Fruit fly (Drosophila melanogaster): ENCODE data around the gene Ssadh.

Ssadh gene

DNA sequence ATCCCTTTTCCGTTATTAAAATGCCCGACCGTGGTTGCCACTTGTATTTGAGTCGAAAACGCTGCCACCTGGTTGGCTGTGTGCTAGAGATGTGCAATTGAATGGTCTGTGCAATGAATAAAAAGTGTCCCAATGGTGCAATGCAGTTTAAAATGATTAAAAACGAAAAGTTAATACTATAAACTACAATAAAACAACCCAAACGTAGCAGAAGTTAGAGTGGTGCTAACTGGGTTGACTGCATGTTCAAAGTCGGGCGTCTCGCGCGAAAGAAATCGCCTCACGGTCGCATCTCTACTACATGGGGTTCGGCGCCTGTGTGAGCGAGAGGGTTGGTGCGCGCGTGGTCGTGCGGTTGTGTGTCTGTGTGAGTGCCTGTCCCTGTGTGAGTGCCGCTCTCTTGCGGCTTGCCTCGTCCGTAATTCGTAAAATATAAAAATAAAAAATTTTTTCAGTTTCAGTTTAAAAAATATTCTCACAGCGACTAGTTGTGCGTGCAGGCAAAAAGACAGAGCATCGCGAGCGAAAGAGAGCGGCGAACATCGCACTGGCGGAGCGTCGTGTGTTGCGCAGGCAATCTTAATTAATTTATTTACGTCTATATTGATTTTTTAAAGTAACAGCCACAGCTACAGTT is 20.3 kb upstream of the Ssadh start:
- TF ChIP-seq CG8301 (tag; optimal IDR thresholded peaks at IDR 0.05) (peak; percentile 75), Snoo (tag; optimal IDR thresholded peaks at IDR 0.05) (peak; percentile 70), CG17806 (tag; optimal IDR thresholded peaks at IDR 0.05) (peak; percentile 69), CG13204 (GFP tag; optimal IDR thresholded peaks at IDR 0.05) (peak; percentile 4), CG32121 (GFP tag; IDR thresholded peaks at IDR 0.05) (peak; percentile 85), D1 (tag; optimal IDR thresholded peaks at IDR 0.05) (no peak), CG8159 (tag; optimal IDR thresholded peaks at IDR 0.05) (peak; percentile 75), CG12605 (GFP tag; IDR thresholded peaks at IDR 0.05) (peak; percentile 56; the same call in 1 of the 2 replicates), CG4496 (GFP tag; IDR thresholded peaks at IDR 0.05) (peak; percentile 82; the same call in 2 of the 3 replicates), CG10348 (GFP tag; IDR thresholded peaks at IDR 0.05) (peak; percentile 80), fd96Ca (GFP tag; IDR thresholded peaks at IDR 0.05) (peak; percentile 92), Pif1B (GFP tag; optimal IDR thresholded peaks at IDR 0.05) (peak; percentile 22), CG34367 (tag; optimal IDR thresholded peaks at IDR 0.05) (peak; percentile 74), EcR (GFP tag; optimal IDR thresholded peaks at IDR 0.05) (peak; percentile 36), CG15710 (tag; optimal IDR thresholded peaks at IDR 0.05) (peak; percentile 82), Pif1A (GFP tag; optimal IDR thresholded peaks at IDR 0.05) (peak; percentile 75), CG14655 (GFP tag; optimal IDR thresholded peaks at IDR 0.05) (peak; percentile 78), rn (GFP tag; IDR thresholded peaks at IDR 0.05) (peak; percentile 79), CG9948 (tag; optimal IDR thresholded peaks at IDR 0.05) (peak; percentile 69), Ets98B (GFP tag; IDR thresholded peaks at IDR 0.05) (peak; percentile 71), gl (tag; optimal IDR thresholded peaks at IDR 0.05) (peak; percentile 44)

DNA sequence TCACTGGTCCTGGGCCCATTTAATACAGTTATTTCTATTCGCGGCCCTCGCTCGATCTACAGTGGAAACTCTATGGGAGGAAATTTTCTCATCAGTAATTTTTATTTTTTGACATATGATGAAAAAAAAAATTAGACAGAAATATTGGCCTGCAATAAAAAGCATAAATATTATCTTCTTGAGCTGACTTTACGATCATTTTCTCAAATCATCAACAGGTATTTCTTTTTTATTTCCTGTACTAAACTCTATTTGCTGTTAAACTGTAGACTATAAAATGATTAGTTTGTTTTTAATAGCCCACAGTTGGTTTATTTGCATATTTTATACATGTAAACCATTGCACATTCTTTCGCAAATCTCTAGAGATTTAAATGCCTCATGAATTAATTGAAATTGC is 17.4 kb upstream of the Ssadh start:
- TF ChIP-seq CG17806 (tag; optimal IDR thresholded peaks at IDR 0.05), result peak; percentile 33
- TF ChIP-seq Snoo (tag; optimal IDR thresholded peaks at IDR 0.05), result no peak
- TF ChIP-seq CG8159 (tag; optimal IDR thresholded peaks at IDR 0.05), result peak; percentile 45
- peak; percentile 73 for TF ChIP-seq CG14655 (GFP tag; optimal IDR thresholded peaks at IDR 0.05)
- TF ChIP-seq CG8301 (tag; optimal IDR thresholded peaks at IDR 0.05), result peak; percentile 30
- 0 out of 2 replicates have a peak, but pooled peaks have one; percentile 7 for TF ChIP-seq CG12605 (GFP tag; IDR thresholded peaks at IDR 0.05)
- no peak for TF ChIP-seq CG4496 (GFP tag; IDR thresholded peaks at IDR 0.05)
- no peak for TF ChIP-seq rn (GFP tag; IDR thresholded peaks at IDR 0.05)
- peak; percentile 45 for TF ChIP-seq CG9948 (tag; optimal IDR thresholded peaks at IDR 0.05)
- no peak for TF ChIP-seq CG32121 (GFP tag; IDR thresholded peaks at IDR 0.05)
- no peak for TF ChIP-seq Ets98B (GFP tag; IDR thresholded peaks at IDR 0.05)
- no peak for TF ChIP-seq CG34367 (tag; optimal IDR thresholded peaks at IDR 0.05)
- no peak for TF ChIP-seq Pif1B (GFP tag; optimal IDR thresholded peaks at IDR 0.05)
- no peak for TF ChIP-seq CG15710 (tag; optimal IDR thresholded peaks at IDR 0.05)
- TF ChIP-seq CG10348 (GFP tag; IDR thresholded peaks at IDR 0.05), result no peak
- peak; percentile 8 for TF ChIP-seq D1 (tag; optimal IDR thresholded peaks at IDR 0.05)

DNA sequence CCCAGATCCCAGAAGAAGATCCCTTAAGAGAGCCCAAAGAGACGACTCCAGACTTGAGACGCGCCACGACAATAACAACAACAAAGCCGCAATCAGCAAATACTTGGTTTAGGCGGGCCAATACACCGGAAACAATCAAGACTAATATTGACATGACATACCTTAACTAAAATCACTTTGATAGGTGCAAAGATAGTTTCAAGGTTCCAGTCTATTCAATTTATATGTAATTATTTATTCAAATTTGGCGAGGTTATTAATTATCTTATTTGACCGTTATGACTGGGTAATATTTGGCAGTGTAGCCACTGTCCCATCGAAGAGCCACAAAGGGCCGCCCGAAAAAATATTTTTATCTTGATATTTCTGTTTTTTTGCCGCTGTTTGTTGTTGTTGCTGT is 13.7 kb upstream of the Ssadh start:
- peak; percentile 68 for TF ChIP-seq D1 (tag; optimal IDR thresholded peaks at IDR 0.05)
- TF ChIP-seq CG8159 (tag; optimal IDR thresholded peaks at IDR 0.05), result peak; percentile 88
- TF ChIP-seq Ets98B (GFP tag; IDR thresholded peaks at IDR 0.05), result no peak
- TF ChIP-seq CG4496 (GFP tag; IDR thresholded peaks at IDR 0.05), result peak; percentile 75
- peak; percentile 68 for TF ChIP-seq CG14655 (GFP tag; optimal IDR thresholded peaks at IDR 0.05)
- 0 out of 2 replicates have a peak, but pooled peaks have one; percentile 20 for TF ChIP-seq CG12605 (GFP tag; IDR thresholded peaks at IDR 0.05)
- TF ChIP-seq Pif1B (GFP tag; optimal IDR thresholded peaks at IDR 0.05), result peak; percentile 85
- TF ChIP-seq CG9948 (tag; optimal IDR thresholded peaks at IDR 0.05), result peak; percentile 83
- no peak for TF ChIP-seq CG10348 (GFP tag; IDR thresholded peaks at IDR 0.05)
- TF ChIP-seq CG8301 (tag; optimal IDR thresholded peaks at IDR 0.05), result peak; percentile 55
- TF ChIP-seq fd96Ca (GFP tag; IDR thresholded peaks at IDR 0.05), result peak; percentile 27; the same call in 1 of the 3 replicates
- peak; percentile 91 for TF ChIP-seq Snoo (tag; optimal IDR thresholded peaks at IDR 0.05)
- TF ChIP-seq CG17806 (tag; optimal IDR thresholded peaks at IDR 0.05), result peak; percentile 90
- peak; percentile 74 for TF ChIP-seq CG34367 (tag; optimal IDR thresholded peaks at IDR 0.05)
- peak; percentile 64 for TF ChIP-seq gl (tag; optimal IDR thresholded peaks at IDR 0.05)
- peak; percentile 86 for TF ChIP-seq CG15710 (tag; optimal IDR thresholded peaks at IDR 0.05)
- peak; percentile 66 for TF ChIP-seq CG13204 (GFP tag; optimal IDR thresholded peaks at IDR 0.05)
- no peak for TF ChIP-seq CG32121 (GFP tag; IDR thresholded peaks at IDR 0.05)
- peak; percentile 81 for TF ChIP-seq Pif1A (GFP tag; optimal IDR thresholded peaks at IDR 0.05)
- TF ChIP-seq EcR (GFP tag; optimal IDR thresholded peaks at IDR 0.05), result no peak
- TF ChIP-seq rn (GFP tag; IDR thresholded peaks at IDR 0.05), result no peak

DNA sequence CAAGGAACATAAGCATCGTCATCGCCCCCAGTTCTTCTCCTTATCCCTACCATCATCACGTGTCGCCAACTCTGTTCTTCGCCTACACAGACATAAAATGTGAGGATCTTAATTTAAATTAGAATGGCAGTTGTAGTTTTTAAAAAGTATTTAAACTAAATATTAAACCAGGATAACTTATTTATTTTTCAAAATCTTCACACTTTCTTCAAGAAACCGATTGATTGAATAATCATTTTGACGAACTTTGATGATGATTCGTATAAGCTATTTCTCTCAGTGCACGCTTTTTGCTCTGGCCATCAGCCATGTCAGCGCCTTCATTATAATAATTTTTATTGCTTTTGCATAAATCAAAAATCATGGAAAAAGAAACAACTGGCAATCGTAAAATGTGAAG is 12.2 kb upstream of the Ssadh start:
- TF ChIP-seq CG34367 (tag; optimal IDR thresholded peaks at IDR 0.05) (peak; percentile 47), CG17806 (tag; optimal IDR thresholded peaks at IDR 0.05) (peak; percentile 76), fd96Ca (GFP tag; IDR thresholded peaks at IDR 0.05) (no peak), Ets98B (GFP tag; IDR thresholded peaks at IDR 0.05) (no peak), CG12605 (GFP tag; IDR thresholded peaks at IDR 0.05) (no peak), CG4496 (GFP tag; IDR thresholded peaks at IDR 0.05) (no peak), Pif1B (GFP tag; optimal IDR thresholded peaks at IDR 0.05) (peak; percentile 63), CG15710 (tag; optimal IDR thresholded peaks at IDR 0.05) (peak; percentile 71), CG10348 (GFP tag; IDR thresholded peaks at IDR 0.05) (no peak), EcR (GFP tag; optimal IDR thresholded peaks at IDR 0.05) (no peak), CG8301 (tag; optimal IDR thresholded peaks at IDR 0.05) (peak; percentile 18), CG8159 (tag; optimal IDR thresholded peaks at IDR 0.05) (peak; percentile 76), gl (tag; optimal IDR thresholded peaks at IDR 0.05) (no peak), rn (GFP tag; IDR thresholded peaks at IDR 0.05) (no peak), CG14655 (GFP tag; optimal IDR thresholded peaks at IDR 0.05) (peak; percentile 55), CG9948 (tag; optimal IDR thresholded peaks at IDR 0.05) (peak; percentile 52), Pif1A (GFP tag; optimal IDR thresholded peaks at IDR 0.05) (peak; percentile 59), Snoo (tag; optimal IDR thresholded peaks at IDR 0.05) (peak; percentile 72), CG13204 (GFP tag; optimal IDR thresholded peaks at IDR 0.05) (no peak), D1 (tag; optimal IDR thresholded peaks at IDR 0.05) (peak; percentile 52), CG32121 (GFP tag; IDR thresholded peaks at IDR 0.05) (no peak)

DNA sequence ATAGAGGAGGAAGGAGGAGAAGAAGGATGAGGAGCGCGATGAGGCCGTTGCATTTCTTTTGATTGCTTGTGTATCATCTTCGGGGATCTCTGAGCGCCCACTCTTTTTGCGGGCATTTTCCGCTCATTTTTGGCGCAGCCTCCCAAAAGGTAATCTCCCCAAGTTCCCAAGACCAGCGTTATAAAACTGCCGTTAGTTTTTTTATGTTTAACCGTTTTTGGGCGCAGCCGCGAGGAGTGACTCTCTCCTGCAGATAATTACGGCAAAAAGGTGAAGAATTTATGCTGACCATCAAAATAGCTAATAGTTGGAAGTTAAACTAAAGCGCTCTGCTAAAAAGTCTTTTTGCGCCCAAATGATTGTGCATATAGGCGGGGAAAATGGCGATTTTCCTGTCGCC is 11.7 kb upstream of the Ssadh start:
- no peak for TF ChIP-seq fd96Ca (GFP tag; IDR thresholded peaks at IDR 0.05)
- no peak for TF ChIP-seq CG4496 (GFP tag; IDR thresholded peaks at IDR 0.05)
- no peak for TF ChIP-seq CG9948 (tag; optimal IDR thresholded peaks at IDR 0.05)

Measured in whole organism, pupa.